Worm (Caenorhabditis elegans): Measurements from ENCODE around the gene D1005.4.

The D1005.4 gene

DNA sequence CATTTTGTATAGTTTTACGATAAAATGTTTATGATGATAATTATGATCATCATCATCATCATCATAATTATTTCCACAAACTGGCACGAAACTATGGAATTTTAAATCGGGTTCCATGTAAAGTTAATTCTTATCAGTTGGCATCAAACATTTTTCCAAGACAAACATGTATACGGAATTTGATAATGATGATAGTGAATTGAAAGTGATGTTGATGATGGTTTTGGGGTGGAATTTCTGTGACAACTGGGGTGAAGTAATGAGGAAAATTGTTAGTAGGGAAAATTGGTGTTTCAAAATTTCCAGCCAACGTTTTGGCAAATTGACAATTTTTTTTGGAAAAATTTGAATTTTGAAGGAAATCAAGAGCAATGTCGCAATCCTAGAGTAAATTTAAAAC, 25.9 kb downstream of the D1005.4 start:
- TF ChIP-seq elt-2 (tag; optimal IDR thresholded peaks at IDR 0.05) (no peak), blmp-1 (tag; optimal IDR thresholded peaks at IDR 0.05) (peak; percentile 51)

DNA sequence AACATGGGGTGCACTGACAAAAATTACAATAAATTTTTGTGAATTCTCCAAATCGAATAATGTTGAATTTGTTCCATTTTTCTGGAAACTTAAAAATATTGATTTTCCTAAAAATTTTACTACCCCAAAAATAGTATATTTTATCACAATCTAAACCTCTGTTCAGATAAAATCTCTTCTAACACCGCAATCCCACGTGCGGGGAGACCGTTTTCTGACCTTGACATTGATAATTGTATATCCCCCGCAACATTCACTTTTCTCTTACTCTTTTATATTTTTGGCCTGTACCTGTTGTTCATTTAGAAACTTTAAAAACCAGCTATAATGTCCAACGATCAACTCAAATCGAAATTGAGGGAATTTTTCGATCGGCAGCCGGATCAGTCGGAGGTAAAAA, 26.8 kb downstream of the D1005.4 start, which contains the start of gene D1005.2:
Gene D1005.2, plus strand, starts transcription at position 230 of the 400 bp plus-strand sequence.
- TF ChIP-seq mab-9 (GFP tag; IDR thresholded peaks at IDR 0.05) (no peak), ceh-82 (tag; optimal IDR thresholded peaks at IDR 0.05) (no peak), nhr-76 (tag; optimal IDR thresholded peaks at IDR 0.05) (no peak), elt-3 (tag; optimal IDR thresholded peaks at IDR 0.05) (peak in 3 of 6 experiments; percentile 6 to 56 (median 37)), unc-86 (tag; optimal IDR thresholded peaks at IDR 0.05) (no peak), unc-62 (GFP tag; optimal IDR thresholded peaks at IDR 0.05) (no peak), nhr-77 (tag; optimal IDR thresholded peaks at IDR 0.05) (no peak), fkh-10 (GFP tag; optimal IDR thresholded peaks at IDR 0.05) (no peak), lin-13 (GFP tag; optimal IDR thresholded peaks at IDR 0.05) (no peak), grh-1 (GFP tag; IDR thresholded peaks at IDR 0.05) (no peak), sptf-1 (tag; optimal IDR thresholded peaks at IDR 0.05) (no peak), lin-15B (tag; optimal IDR thresholded peaks at IDR 0.05) (no peak), aha-1 (tag; optimal IDR thresholded peaks at IDR 0.05) (no peak), irx-1 (tag; optimal IDR thresholded peaks at IDR 0.05) (no peak), nhr-19 (GFP tag; conservative IDR thresholded peaks at IDR 0.05) (no peak), hlh-17 (GFP tag; optimal IDR thresholded peaks at IDR 0.05; ENCODE audit: borderline replicate concordance) (no peak), mep-1 (tag; optimal IDR thresholded peaks at IDR 0.05) (peak; percentile 6), C04F5.9 (tag; optimal IDR thresholded peaks at IDR 0.05) (no peak), blmp-1 (tag; optimal IDR thresholded peaks at IDR 0.05) (peak; percentile 93), nhr-90 (tag; optimal IDR thresholded peaks at IDR 0.05; ENCODE audit: poor library complexity) (no peak), pag-3 (tag; optimal IDR thresholded peaks at IDR 0.05; ENCODE audit: borderline replicate concordance, insufficient read depth) (no peak), lin-14 (GFP tag; optimal IDR thresholded peaks at IDR 0.05) (peak; percentile 37), mdl-1 (tag; optimal IDR thresholded peaks at IDR 0.05) (peak in 1 of 2 experiments; percentile 32), ztf-4 (tag; optimal IDR thresholded peaks at IDR 0.05) (no peak)

DNA sequence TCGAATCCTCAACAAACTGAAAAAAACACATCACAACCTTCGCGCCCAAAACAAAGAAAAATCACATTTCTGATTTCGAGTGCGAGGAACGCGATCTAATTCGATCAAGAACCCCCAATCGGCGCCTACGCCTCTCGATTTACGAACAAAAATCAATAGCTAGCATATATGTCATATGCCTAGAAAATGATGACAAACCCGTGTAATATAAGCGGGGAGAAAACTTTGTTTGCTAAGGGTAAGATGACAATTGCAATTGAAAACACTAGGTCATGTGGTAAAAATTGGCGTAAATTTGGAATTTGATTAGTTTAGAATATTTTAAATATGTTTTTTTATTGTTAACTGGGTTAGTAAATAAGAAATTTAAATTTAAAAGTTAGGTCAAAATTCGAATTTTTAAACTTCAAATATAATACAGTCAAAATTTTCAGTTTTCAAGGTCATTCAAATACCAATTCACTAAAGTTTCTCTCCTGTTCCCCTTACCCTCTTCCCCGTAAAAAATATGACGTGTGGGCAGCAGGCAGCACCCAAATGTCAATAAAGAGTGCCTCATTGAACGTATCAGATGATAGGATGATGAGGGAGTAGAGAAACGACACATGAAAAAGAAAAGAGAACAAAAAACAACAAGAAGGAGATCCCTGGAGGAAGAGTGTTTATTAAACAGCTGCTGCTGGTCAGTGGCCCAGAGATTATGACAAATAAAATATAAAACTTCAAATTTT, 29.1 kb downstream of the D1005.4 start:
- no peak for TF ChIP-seq ztf-11 (tag; optimal IDR thresholded peaks at IDR 0.05)
- TF ChIP-seq irx-1 (tag; optimal IDR thresholded peaks at IDR 0.05), result peak; percentile 29
- no peak for TF ChIP-seq F16B12.6 (tag; optimal IDR thresholded peaks at IDR 0.05)
- TF ChIP-seq fos-1 (tag; optimal IDR thresholded peaks at IDR 0.05), result peak; percentile 14
- peak; percentile 92 for TF ChIP-seq lin-14 (GFP tag; optimal IDR thresholded peaks at IDR 0.05)
- peak; percentile 74 for TF ChIP-seq nhr-20 (tag; optimal IDR thresholded peaks at IDR 0.05)
- peak; percentile 30 to 69 for TF ChIP-seq lsy-2 (tag; optimal IDR thresholded peaks at IDR 0.05)
- TF ChIP-seq tlp-1 (tag; optimal IDR thresholded peaks at IDR 0.05), result no peak
- no peak for TF ChIP-seq hlh-4 (tag; optimal IDR thresholded peaks at IDR 0.05)
- TF ChIP-seq ceh-82 (tag; optimal IDR thresholded peaks at IDR 0.05), result peak in 1 of 3 experiments; percentile 21
- no peak for TF ChIP-seq C04F5.9 (tag; optimal IDR thresholded peaks at IDR 0.05)
- TF ChIP-seq ceh-8 (GFP tag; optimal IDR thresholded peaks at IDR 0.05), result no peak
- peak; percentile 68 for TF ChIP-seq C16A3.4 (tag; optimal IDR thresholded peaks at IDR 0.05)
- no peak for TF ChIP-seq nhr-28 (tag; optimal IDR thresholded peaks at IDR 0.05)
- TF ChIP-seq snpc-4 (tag; optimal IDR thresholded peaks at IDR 0.05), result peak; percentile 30
- TF ChIP-seq mab-9 (GFP tag; IDR thresholded peaks at IDR 0.05), result no peak
- TF ChIP-seq Y116A8C.19 (tag; optimal IDR thresholded peaks at IDR 0.05; ENCODE audit: borderline replicate concordance), result no peak
- peak; percentile 41 for TF ChIP-seq swsn-7 (tag; optimal IDR thresholded peaks at IDR 0.05)
- TF ChIP-seq unc-62 (GFP tag; optimal IDR thresholded peaks at IDR 0.05), result no peak
- peak in 1 of 2 experiments; percentile 54 for TF ChIP-seq lin-35 (GFP tag; optimal IDR thresholded peaks at IDR 0.05)
- TF ChIP-seq mdl-1 (tag; optimal IDR thresholded peaks at IDR 0.05), result peak in 1 of 2 experiments; percentile 74
- TF ChIP-seq efl-1 (optimal IDR thresholded peaks at IDR 0.05), result peak in 1 of 2 experiments; percentile 2
- TF ChIP-seq efl-1 (GFP tag; optimal IDR thresholded peaks at IDR 0.05 in 1 of 2), result no peak
- no peak for TF ChIP-seq egl-27 (tag; optimal IDR thresholded peaks at IDR 0.05)
- no peak for TF ChIP-seq fkh-10 (GFP tag; optimal IDR thresholded peaks at IDR 0.05)
- TF ChIP-seq ceh-63 (GFP tag; optimal IDR thresholded peaks at IDR 0.05), result no peak
- no peak for TF ChIP-seq sox-4 (tag; optimal IDR thresholded peaks at IDR 0.05)
- no peak for TF ChIP-seq unc-130 (tag; optimal IDR thresholded peaks at IDR 0.05)
- TF ChIP-seq ztf-4 (tag; optimal IDR thresholded peaks at IDR 0.05), result peak; percentile 52
- TF ChIP-seq nhr-77 (tag; optimal IDR thresholded peaks at IDR 0.05), result peak; percentile 23
- TF ChIP-seq hpl-2 (GFP tag; optimal IDR thresholded peaks at IDR 0.05), result no peak
- no peak for TF ChIP-seq lin-15B (tag; optimal IDR thresholded peaks at IDR 0.05)
- no peak for TF ChIP-seq isw-1 (GFP tag; IDR thresholded peaks at IDR 0.05)

Data from whole organism, L1 larva.